Worm (Caenorhabditis elegans) whole organism, late embryonic: Measurements from ENCODE around the gene zipt-2.2.

Experiments
- C08G9.2 ChIP-seq: sonication (generic microtip); optimal IDR thresholded peaks from 2 replicates; lab custom pipeline; 2016; ENCODE audit warnings: mild to moderate bottlenecking, missing genetic modification characterization, moderate library complexity, missing compliant biosample characterization
- C38D4.7 ChIP-seq: fragments of 200-800 bp; sonication (Bioruptor generic); optimal IDR thresholded peaks from 2 replicates; lab custom pipeline; 2018; ENCODE audit warnings: mild to moderate bottlenecking, missing genetic modification characterization, moderate library complexity, missing compliant biosample characterization
- K02D7.2 ChIP-seq: sonication (generic microtip); optimal IDR thresholded peaks from 2 replicates; lab custom pipeline; 2017; ENCODE audit warnings: mild to moderate bottlenecking, missing genetic modification characterization, missing compliant biosample characterization
- K09A11.1 ChIP-seq: sonication (generic microtip); optimal IDR thresholded peaks from 2 replicates; lab custom pipeline; 2017; ENCODE audit warnings: antibody characterized with exemption, mild to moderate bottlenecking, missing genetic modification characterization, missing compliant biosample characterization; ENCODE audit not compliant: insufficient read depth
- T23F11.4 ChIP-seq: fragments of 200-800 bp; sonication (Bioruptor generic); optimal IDR thresholded peaks from 2 replicates; lab custom pipeline; 2018; ENCODE audit warnings: mild to moderate bottlenecking, missing genetic modification characterization, missing compliant biosample characterization
- ceh-14 ChIP-seq: sonication (generic microtip); optimal IDR thresholded peaks from 2 replicates; lab custom pipeline; 2016; ENCODE audit warnings: missing genotype, missing genetic modification characterization, missing compliant biosample characterization
- ceh-18 ChIP-seq: sonication (generic microtip); optimal IDR thresholded peaks from 2 replicates; lab custom pipeline; 2016; ENCODE audit warnings: missing genetic modification characterization, missing compliant biosample characterization
- ceh-19 ChIP-seq: fragments of 200-800 bp; sonication (Bioruptor generic); optimal IDR thresholded peaks from 2 replicates; lab custom pipeline; 2018; ENCODE audit warnings: mild to moderate bottlenecking, missing genetic modification characterization, missing compliant biosample characterization
- ceh-2 ChIP-seq: sonication (generic microtip); optimal IDR thresholded peaks from 2 replicates; lab custom pipeline; 2016; ENCODE audit warnings: missing genotype, missing genetic modification characterization, missing compliant biosample characterization
- ceh-24 ChIP-seq: sonication (generic microtip); optimal IDR thresholded peaks from 2 replicates; lab custom pipeline; 2016; ENCODE audit warnings: mild to moderate bottlenecking, missing genetic modification characterization, missing compliant biosample characterization
- ceh-31 ChIP-seq: sonication (generic microtip); optimal IDR thresholded peaks from 2 replicates; lab custom pipeline; 2016; ENCODE audit warnings: missing genetic modification characterization, missing compliant biosample characterization
- ceh-34 ChIP-seq: sonication (generic microtip); optimal IDR thresholded peaks from 2 replicates; lab custom pipeline; 2016; ENCODE audit warnings: mild to moderate bottlenecking, missing genetic modification characterization, missing compliant biosample characterization
- ceh-45 ChIP-seq: fragments of 200-800 bp; sonication (Bioruptor generic); IDR thresholded peaks from 2 replicates; pipeline ENCODE4 v1.3.6; 2022; ENCODE audit warnings: missing genetic modification reagents, missing genetic modification characterization, missing compliant biosample characterization
- che-1 ChIP-seq: sonication (generic microtip); optimal IDR thresholded peaks from 2 replicates; lab custom pipeline; 2016; ENCODE audit warnings: mild to moderate bottlenecking, missing genetic modification characterization, missing compliant biosample characterization
- dmd-4 ChIP-seq: sonication (generic microtip); optimal IDR thresholded peaks from 2 replicates; lab custom pipeline; 2016; ENCODE audit warnings: borderline replicate concordance, missing genetic modification characterization, missing compliant biosample characterization
- dve-1 ChIP-seq: sonication (generic microtip); optimal IDR thresholded peaks from 2 replicates; lab custom pipeline; 2017; ENCODE audit warnings: antibody characterized with exemption, mild to moderate bottlenecking, missing genetic modification characterization, missing compliant biosample characterization
- fax-1 ChIP-seq: sonication (generic microtip); optimal IDR thresholded peaks from 2 replicates; lab custom pipeline; 2016; ENCODE audit warnings: missing genotype, missing genetic modification characterization, missing compliant biosample characterization
- fkh-6 ChIP-seq: sonication (generic microtip); optimal IDR thresholded peaks from 2 replicates; lab custom pipeline; 2016; ENCODE audit warnings: missing genetic modification characterization, missing compliant biosample characterization
- hlh-30 ChIP-seq: sonication (generic microtip); optimal IDR thresholded peaks from 2 replicates; lab custom pipeline; 2017; ENCODE audit warnings: antibody characterized with exemption, missing genetic modification characterization, missing compliant biosample characterization; ENCODE audit not compliant: insufficient read depth
- hlh-8 ChIP-seq: sonication (generic microtip); optimal IDR thresholded peaks from 2 replicates; lab custom pipeline; 2016; ENCODE audit warnings: missing genotype, missing genetic modification characterization, missing compliant biosample characterization
- lin-11 ChIP-seq: fragments of 200-800 bp; sonication (Bioruptor generic); optimal IDR thresholded peaks from 2 replicates; lab custom pipeline; 2018; ENCODE audit warnings: mild to moderate bottlenecking, missing genetic modification characterization, missing compliant biosample characterization
- nhr-11 ChIP-seq: fragments of 150-350 bp; optimal IDR thresholded peaks from 2 replicates; lab custom pipeline; 2014; ENCODE audit warnings: missing biosample characterization, missing genetic modification characterization
- npax-4 ChIP-seq: sonication (generic microtip); optimal IDR thresholded peaks from 2 replicates; lab custom pipeline; 2016; ENCODE audit warnings: missing genetic modification characterization, missing compliant biosample characterization
- pax-1 ChIP-seq: fragments of 150-350 bp; optimal IDR thresholded peaks from 2 replicates; lab custom pipeline; 2014; ENCODE audit warnings: missing biosample characterization, missing genetic modification characterization
- pha-2 ChIP-seq: sonication (generic microtip); optimal IDR thresholded peaks from 2 replicates; lab custom pipeline; 2017; ENCODE audit warnings: mild to moderate bottlenecking, missing genetic modification characterization, missing compliant biosample characterization
- pros-1 ChIP-seq: fragments of 150-350 bp; optimal IDR thresholded peaks from 2 replicates; lab custom pipeline; 2014; ENCODE audit warnings: missing biosample characterization, missing genetic modification reagents, missing genetic modification characterization
- ref-2 ChIP-seq: sonication (generic microtip); optimal IDR thresholded peaks from 2 replicates; lab custom pipeline; 2016; ENCODE audit warnings: missing genetic modification characterization, missing compliant biosample characterization
- sox-2 ChIP-seq: fragments of 200-800 bp; sonication (Bioruptor generic); IDR thresholded peaks from 2 replicates; pipeline ENCODE4 v1.3.6; 2022; ENCODE audit warnings: missing genetic modification reagents, missing genetic modification characterization, missing compliant biosample characterization
- sox-4 ChIP-seq: sonication (generic microtip); optimal IDR thresholded peaks from 2 replicates; lab custom pipeline; 2017; ENCODE audit warnings: mild to moderate bottlenecking, missing genetic modification characterization, inconsistent platforms, missing compliant biosample characterization
- syd-9 ChIP-seq: sonication (generic microtip); optimal IDR thresholded peaks from 2 replicates; lab custom pipeline; 2016; ENCODE audit warnings: mild to moderate bottlenecking, missing genetic modification characterization, moderate library complexity, missing compliant biosample characterization
- tbx-2 ChIP-seq: sonication (generic microtip); optimal IDR thresholded peaks from 2 replicates; lab custom pipeline; 2016; ENCODE audit warnings: missing genetic modification characterization, missing compliant biosample characterization
- unc-3 ChIP-seq, 2 experiments: fragments of 200-800 bp in 1 of 2; sonication (Bioruptor generic) in 1 of 2; sonication (generic microtip) in 1 of 2; conservative IDR thresholded peaks in 1 of 2; optimal IDR thresholded peaks in 1 of 2; 2 replicates each; pipeline versions ENCODE4 v1.3.6 to Lab custom; 2016 to 2022; ENCODE audit warnings: missing compliant biosample characterization in 2 of 2, missing genetic modification characterization in 2 of 2, missing genetic modification reagents in 1 of 2
- unc-86 ChIP-seq: sonication (generic microtip); optimal IDR thresholded peaks from 2 replicates; lab custom pipeline; 2016; ENCODE audit warnings: missing genetic modification characterization, missing compliant biosample characterization
- ztf-16 ChIP-seq: sonication (generic microtip); optimal IDR thresholded peaks from 2 replicates; lab custom pipeline; 2017; ENCODE audit warnings: missing genetic modification characterization, missing compliant biosample characterization

Gene zipt-2.2

DNA sequence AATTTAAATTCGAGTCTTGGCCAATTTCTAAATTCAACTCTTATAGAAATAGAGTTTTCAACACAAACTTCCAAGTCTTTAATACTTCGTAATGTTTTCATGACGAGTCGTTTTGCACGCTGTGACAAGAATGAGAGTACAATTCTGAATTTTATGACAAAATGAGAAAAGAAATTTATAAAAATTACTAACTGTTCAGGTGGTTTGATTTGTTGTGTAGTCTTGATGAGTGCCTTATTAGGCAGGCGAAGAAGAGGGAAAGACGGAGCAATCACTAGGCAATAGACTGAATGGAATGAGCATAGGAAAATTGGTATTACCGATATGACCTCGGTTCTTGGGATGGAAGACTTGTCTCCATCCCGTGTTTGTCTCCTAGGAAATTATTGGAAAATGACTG lies 15.2 kb downstream of the zipt-2.2 start, which contains the start of gene F30B5.11:
Gene F30B5.11, minus strand, starts transcription at position 101 of the 400 bp plus-strand sequence.
- TF ChIP-seq npax-4 (tag; lab: Kevin White, UChicago) (no peak), hlh-8 (tag; lab: Kevin White, UChicago) (no peak), pros-1 (tag; lab: Kevin White, UChicago) (no peak), ztf-16 (tag; lab: Kevin White, UChicago) (no peak), unc-86 (tag; lab: Kevin White, UChicago) (no peak), C38D4.7 (GFP tag; lab: Kevin White, UChicago) (no peak), ceh-31 (tag; lab: Kevin White, UChicago) (no peak), C08G9.2 (tag; lab: Kevin White, UChicago) (no peak), pax-1 (tag; lab: Kevin White, UChicago) (no peak), ceh-2 (tag; lab: Kevin White, UChicago) (no peak), nhr-11 (tag; lab: Kevin White, UChicago) (no peak), fax-1 (no peak), ceh-24 (tag; lab: Kevin White, UChicago) (no peak)

DNA sequence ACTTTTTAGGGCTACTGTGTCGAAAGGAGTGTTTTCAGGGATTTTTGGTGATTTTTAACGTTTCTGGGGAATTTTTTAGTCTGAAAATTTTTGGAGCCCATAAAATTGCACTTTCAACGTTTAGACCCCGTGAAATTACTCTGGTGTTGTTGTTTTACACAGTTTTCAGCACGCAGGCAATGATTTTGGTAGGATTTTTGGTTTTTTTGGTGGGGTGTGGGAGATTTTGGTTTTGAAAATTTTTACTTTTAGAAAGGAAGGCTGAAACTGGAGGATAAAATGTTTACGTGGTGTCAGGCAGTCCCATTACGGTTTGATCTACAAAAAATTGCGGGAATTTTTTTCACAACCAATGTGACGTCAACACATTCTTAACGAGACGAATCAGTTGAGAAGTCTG lies 16.9 kb downstream of the zipt-2.2 start:
- no peak for TF ChIP-seq T23F11.4 (GFP tag; lab: Kevin White, UChicago)
- no peak for TF ChIP-seq dve-1 (tag; lab: Kevin White, UChicago)
- no peak for TF ChIP-seq fkh-6 (tag; lab: Kevin White, UChicago)
- no peak for TF ChIP-seq C08G9.2 (tag; lab: Kevin White, UChicago)
- TF ChIP-seq ztf-16 (tag; lab: Kevin White, UChicago), result no peak
- TF ChIP-seq syd-9 (tag; lab: Kevin White, UChicago), result no peak
- TF ChIP-seq sox-4, result no peak
- TF ChIP-seq pha-2 (tag; lab: Kevin White, UChicago), result no peak
- TF ChIP-seq nhr-11 (tag; lab: Kevin White, UChicago), result no peak
- no peak for TF ChIP-seq ref-2
- no peak for TF ChIP-seq lin-11 (tag; lab: Kevin White, UChicago)
- no peak for TF ChIP-seq C38D4.7 (GFP tag; lab: Kevin White, UChicago)
- TF ChIP-seq hlh-30, result no peak
- TF ChIP-seq sox-2 (GFP tag; lab: Robert Waterston, UW), result no peak
- TF ChIP-seq ceh-45 (GFP tag; lab: Robert Waterston, UW), result no peak
- TF ChIP-seq ceh-19 (GFP tag; lab: Kevin White, UChicago), result no peak
- TF ChIP-seq unc-3 (GFP tag; conservative IDR thresholded peaks at IDR 0.05; lab: Robert Waterston, UW), result no peak
- TF ChIP-seq unc-3 (tag; optimal IDR thresholded peaks at IDR 0.05; lab: Kevin White, UChicago), result no peak
- no peak for TF ChIP-seq K02D7.2 (tag; lab: Kevin White, UChicago)
- no peak for TF ChIP-seq ceh-18 (tag; lab: Kevin White, UChicago)
- TF ChIP-seq che-1 (tag; lab: Kevin White, UChicago), result no peak

DNA sequence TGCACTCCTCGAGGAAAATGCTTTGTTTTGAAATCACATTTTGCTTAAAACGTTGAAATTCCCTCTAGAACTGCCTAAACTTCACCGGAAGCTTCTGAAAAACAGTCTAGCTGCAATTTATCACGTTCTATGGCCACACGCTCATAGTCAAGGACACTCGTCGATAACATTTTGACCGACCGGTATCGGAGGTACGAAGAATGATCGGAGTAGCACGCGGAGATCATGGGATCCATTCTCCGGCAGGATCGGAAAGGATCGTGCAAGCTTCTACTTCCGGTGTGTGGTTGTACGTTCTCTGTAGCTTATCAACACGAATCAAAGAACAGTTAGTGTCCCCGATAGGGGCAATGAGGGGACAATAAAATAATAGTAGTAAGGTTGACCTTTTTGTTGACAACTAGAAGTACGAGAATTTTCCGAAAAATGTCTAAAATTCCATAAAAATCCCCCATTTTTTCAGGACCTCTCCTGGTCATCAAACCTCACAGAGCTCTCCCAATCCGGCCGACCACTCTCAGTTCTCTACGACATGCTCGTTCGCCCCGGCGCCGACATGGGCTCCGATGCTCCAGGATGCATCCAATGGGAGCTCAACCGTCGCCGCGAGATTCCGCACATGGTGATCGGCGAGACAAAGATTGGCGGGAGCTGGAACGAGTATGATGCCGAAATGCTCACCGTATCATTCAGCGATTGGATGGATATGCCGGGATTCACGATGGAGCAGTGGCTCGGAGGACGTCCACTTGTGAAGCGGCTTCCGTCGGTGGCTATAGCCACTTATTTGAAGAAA lies 18.9 kb downstream of the zipt-2.2 start:
- TF ChIP-seq ceh-34 (tag; lab: Kevin White, UChicago) (no peak), K09A11.1 (tag; lab: Kevin White, UChicago) (no peak), fkh-6 (tag; lab: Kevin White, UChicago) (no peak), ceh-18 (tag; lab: Kevin White, UChicago) (no peak), ceh-2 (tag; lab: Kevin White, UChicago) (no peak), sox-4 (no peak), tbx-2 (tag; lab: Kevin White, UChicago) (no peak), ceh-14 (no peak), C38D4.7 (GFP tag; lab: Kevin White, UChicago) (no peak), dmd-4 (tag; lab: Kevin White, UChicago) (no peak), hlh-30 (no peak), npax-4 (tag; lab: Kevin White, UChicago) (no peak)
